Worm (Caenorhabditis elegans): ENCODE data around the gene clec-199.

DNA sequence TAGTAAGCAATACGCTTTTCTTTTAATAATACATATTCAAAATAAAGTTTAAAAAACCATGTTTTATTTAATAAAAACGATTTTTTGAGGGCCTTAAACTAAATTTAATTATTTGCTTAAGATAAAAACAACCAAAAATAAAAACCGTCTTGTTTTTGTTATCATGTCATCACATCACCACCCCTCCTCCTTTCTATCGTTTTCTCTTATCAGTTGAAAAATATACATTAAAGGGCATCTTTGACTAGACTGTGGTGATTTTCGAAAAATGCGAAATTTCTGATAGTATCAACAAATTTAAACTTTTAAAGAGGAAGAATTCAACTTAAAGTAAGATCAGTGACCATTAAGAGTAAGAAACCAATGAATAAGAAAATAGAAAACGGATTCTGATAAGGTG, 54.4 kb downstream of the clec-199 start:
- TF ChIP-seq aly-1 (tag; optimal IDR thresholded peaks at IDR 0.05) (no peak), ama-1 (optimal IDR thresholded peaks at IDR 0.05) (no peak), hnd-1 (tag; optimal IDR thresholded peaks at IDR 0.05) (no peak), tbx-11 (GFP tag; IDR thresholded peaks at IDR 0.05) (no peak)
